Worm (Caenorhabditis elegans): Measurements from ENCODE around the gene gldi-3.

Gene gldi-3

DNA sequence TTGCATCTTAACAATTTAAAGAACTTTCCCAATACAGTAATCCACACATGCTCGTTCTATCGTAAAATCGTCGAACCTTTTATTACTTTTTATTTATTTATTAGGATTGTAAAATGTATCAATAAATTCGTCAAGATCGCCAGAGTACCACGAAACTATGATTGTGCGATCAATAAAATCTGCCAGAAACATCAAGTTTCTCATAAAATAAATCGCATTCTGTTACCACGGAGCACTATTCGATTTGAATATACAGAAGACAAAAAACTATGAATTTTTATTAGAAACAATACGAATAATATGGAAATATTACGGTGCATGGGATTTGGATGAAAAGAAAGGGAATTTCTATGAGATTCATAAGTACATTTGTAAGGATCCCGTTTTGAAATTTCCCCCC lies 13.1 kb downstream of the gldi-3 start, which contains the start of gene C01G6.2:
Gene C01G6.2 (plus strand): TSS at position 301 of the 400 bp plus-strand sequence.
- TF ChIP-seq unc-62 (GFP tag; optimal IDR thresholded peaks at IDR 0.05 in 1 of 2) (peak in 1 of 2 experiments; percentile 17), unc-62 (tag; optimal IDR thresholded peaks at IDR 0.05) (no peak), zip-11 (GFP tag; IDR thresholded peaks at IDR 0.05) (no peak), spr-3 (GFP tag; optimal IDR thresholded peaks at IDR 0.05) (no peak), Y48G9A.11 (GFP tag; IDR thresholded peaks at IDR 0.05) (no peak), lin-39 (tag; optimal IDR thresholded peaks at IDR 0.05) (no peak), mdt-29 (GFP tag; IDR thresholded peaks at IDR 0.05) (no peak), F44E2.7 (GFP tag; IDR thresholded peaks at IDR 0.05) (no peak)

DNA sequence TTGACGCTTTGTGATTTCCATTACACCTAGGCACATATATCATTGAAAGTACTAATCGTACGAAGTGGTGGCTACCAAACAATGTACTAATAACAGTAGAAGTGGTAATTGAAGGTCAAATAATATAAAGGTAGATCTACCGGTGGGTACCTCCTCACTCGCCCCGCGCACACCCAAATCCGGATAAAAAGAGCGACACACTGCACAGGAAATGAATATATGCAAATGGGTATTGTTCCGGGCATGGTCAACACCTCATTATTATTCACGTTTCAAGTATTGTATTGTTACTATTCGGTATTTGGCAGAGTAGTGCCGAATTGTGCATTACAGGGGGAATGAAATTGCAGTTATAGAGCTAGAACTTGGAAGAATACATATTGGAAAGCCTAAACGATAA lies 13.6 kb downstream of the gldi-3 start:
- TF ChIP-seq egl-27 (tag; optimal IDR thresholded peaks at IDR 0.05) (no peak), tra-1 (GFP tag; IDR thresholded peaks at IDR 0.05) (no peak), spr-3 (GFP tag; optimal IDR thresholded peaks at IDR 0.05) (no peak), unc-62 (GFP tag; optimal IDR thresholded peaks at IDR 0.05 in 1 of 2) (no peak), unc-62 (tag; optimal IDR thresholded peaks at IDR 0.05) (no peak), Y75B8A.6 (GFP tag; IDR thresholded peaks at IDR 0.05) (no peak), ceh-28 (tag; optimal IDR thresholded peaks at IDR 0.05) (no peak), nhr-10 (tag; optimal IDR thresholded peaks at IDR 0.05) (no peak), mdl-1 (tag; optimal IDR thresholded peaks at IDR 0.05) (no peak), dmd-9 (GFP tag; IDR thresholded peaks at IDR 0.05) (no peak), php-3 (GFP tag; IDR thresholded peaks at IDR 0.05) (no peak)

DNA sequence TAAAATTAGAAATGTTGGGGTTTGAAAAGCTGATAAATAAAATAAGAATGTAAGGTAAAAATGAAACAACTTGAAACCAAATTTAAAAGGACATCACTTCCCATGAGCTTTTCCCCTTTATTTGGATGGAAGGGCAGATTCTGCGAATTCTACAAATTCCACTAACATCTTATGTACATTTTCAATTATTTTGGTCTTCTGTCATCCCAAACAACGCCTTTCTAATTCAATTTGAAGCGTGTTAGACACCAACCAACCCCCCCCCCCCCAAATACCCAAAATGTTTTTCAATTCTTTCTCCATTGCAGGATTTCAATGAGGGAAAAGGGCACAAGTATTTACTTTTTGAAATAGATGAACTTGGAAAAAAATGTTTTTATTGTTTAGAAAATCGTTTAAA lies 14.2 kb downstream of the gldi-3 start:
- no peak for TF ChIP-seq F10B5.3 (tag; optimal IDR thresholded peaks at IDR 0.05)
- peak; percentile 64 for TF ChIP-seq aha-1 (tag)

DNA sequence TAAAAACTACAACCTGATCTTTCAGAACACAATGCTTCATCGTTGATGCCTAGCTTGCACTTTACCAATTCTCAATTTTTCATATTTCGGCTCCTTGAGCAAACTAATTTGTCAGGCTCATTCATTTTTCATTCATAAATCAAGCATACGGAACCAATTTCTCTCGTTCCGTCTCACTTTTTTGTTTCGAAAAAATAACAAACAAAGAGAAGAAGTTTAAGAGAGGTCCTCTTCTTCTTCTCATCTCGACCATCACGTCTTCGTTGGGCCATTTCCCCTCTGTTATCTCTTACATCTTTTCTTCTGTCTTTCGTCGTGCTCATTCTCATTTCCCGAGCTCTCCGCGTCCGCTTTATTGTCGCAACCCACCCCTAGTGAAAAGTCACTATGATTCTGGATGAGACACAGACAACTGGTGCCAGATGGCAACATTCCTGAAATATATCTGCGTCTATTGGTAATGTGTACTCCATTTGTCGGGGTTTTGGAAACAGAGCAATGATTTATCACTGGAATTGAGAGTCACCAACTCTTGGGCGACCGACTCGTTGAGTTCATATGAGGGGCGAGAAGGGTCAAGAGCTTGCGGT lies 15.1 kb downstream of the gldi-3 start:
- TF ChIP-seq nhr-10 (tag; optimal IDR thresholded peaks at IDR 0.05) (no peak), rbr-2 (tag; optimal IDR thresholded peaks at IDR 0.05) (peak; percentile 13), hmg-1.1 (GFP tag; IDR thresholded peaks at IDR 0.05) (peak; percentile 25; the same call in 1 of the 2 replicates), zip-2 (tag; optimal IDR thresholded peaks at IDR 0.05) (no peak), hlh-11 (tag; optimal IDR thresholded peaks at IDR 0.05) (peak; percentile 2), aha-1 (tag) (peak; percentile 96), saeg-2 (GFP tag; IDR thresholded peaks at IDR 0.05) (no peak), spr-3 (GFP tag; optimal IDR thresholded peaks at IDR 0.05) (no peak), lin-38 (GFP tag; IDR thresholded peaks at IDR 0.05) (no peak), unc-62 (GFP tag; optimal IDR thresholded peaks at IDR 0.05 in 1 of 2) (peak in 1 of 2 experiments; percentile 59), unc-62 (tag; optimal IDR thresholded peaks at IDR 0.05) (no peak), spr-1 (tag; optimal IDR thresholded peaks at IDR 0.05) (no peak), tag-97 (GFP tag; IDR thresholded peaks at IDR 0.05) (no peak), ceh-28 (tag; optimal IDR thresholded peaks at IDR 0.05) (no peak), lir-3 (tag; optimal IDR thresholded peaks at IDR 0.05) (no peak), daf-16 (GFP tag; optimal IDR thresholded peaks at IDR 0.05) (peak in 1 of 2 experiments; percentile 57), daf-16 (tag; optimal IDR thresholded peaks at IDR 0.05) (no peak), cey-2 (tag; optimal IDR thresholded peaks at IDR 0.05; ENCODE audit: borderline replicate concordance, insufficient read depth) (no peak), egl-43 (GFP tag; IDR thresholded peaks at IDR 0.05) (peak; percentile 52; the same call in 1 of the 2 replicates), dmd-8 (GFP tag; IDR thresholded peaks at IDR 0.05) (no peak), F10B5.3 (tag; optimal IDR thresholded peaks at IDR 0.05) (no peak), nhr-11 (tag; optimal IDR thresholded peaks at IDR 0.05) (peak; percentile 46), F44E2.7 (GFP tag; IDR thresholded peaks at IDR 0.05) (no peak), hif-1 (tag; optimal IDR thresholded peaks at IDR 0.05) (no peak), mdl-1 (tag; optimal IDR thresholded peaks at IDR 0.05) (peak in 1 of 2 experiments; percentile 15), php-3 (GFP tag; IDR thresholded peaks at IDR 0.05) (no peak), lsy-2 (tag; optimal IDR thresholded peaks at IDR 0.05) (peak in 1 of 2 experiments; percentile 41), set-16 (GFP tag; IDR thresholded peaks at IDR 0.05) (no peak), mes-2 (tag; optimal IDR thresholded peaks at IDR 0.05; ENCODE audit: poor library complexity, severe bottlenecking) (no peak), nhr-76 (tag; optimal IDR thresholded peaks at IDR 0.05) (no peak), hlh-30 (tag; optimal IDR thresholded peaks at IDR 0.05; ENCODE audit: insufficient read depth) (peak; percentile 1), madf-5 (GFP tag; IDR thresholded peaks at IDR 0.05) (no peak)

Data from whole organism, L4 larva.